Fruit fly (Drosophila melanogaster) whole organism, wandering third instar larva: Measurements from ENCODE around the gene CG11504.
A peak's percentile ranks its signal among the peaks of the same experiment; 100 is the strongest.

Experiments
- Abd-B ChIP-seq: fragments of >200 bp; optimal IDR thresholded peaks from 2 replicates; lab custom pipeline; 2017; ENCODE audit warnings: missing biosample characterization, missing genetic modification characterization
- CG32264 ChIP-seq: fragments of 200-800 bp; sonication (Bioruptor generic); optimal IDR thresholded peaks from 2 replicates; lab custom pipeline; 2016; ENCODE audit warnings: missing biosample characterization, missing genetic modification characterization
- CrebA ChIP-seq: fragments of 200-800 bp; sonication (Bioruptor generic); optimal IDR thresholded peaks from 2 replicates; lab custom pipeline; 2016; ENCODE audit warnings: missing biosample characterization, mild to moderate bottlenecking, missing genetic modification characterization, borderline replicate concordance
- Dfd ChIP-seq: fragments of >200 bp; optimal IDR thresholded peaks from 2 replicates; lab custom pipeline; 2017; ENCODE audit warnings: missing biosample characterization, missing genetic modification characterization
- Dif ChIP-seq: fragments of 200-275, 200-300 bp; sonication (Bioruptor generic); optimal IDR thresholded peaks from 2 replicates; lab custom pipeline; 2018; ENCODE audit warnings: missing biosample characterization, missing genetic modification characterization; ENCODE audit not compliant: partially characterized antibody
- GATAd ChIP-seq: sonication (Bioruptor generic); optimal IDR thresholded peaks from 2 replicates; lab custom pipeline; 2016; ENCODE audit warnings: missing biosample characterization, missing genetic modification characterization
- HLH106 ChIP-seq: fragments of 200-800 bp; optimal IDR thresholded peaks from 3 replicates; lab custom pipeline; 2019; ENCODE audit warnings: missing biosample characterization, mild to moderate bottlenecking, missing genetic modification characterization, moderate library complexity
- Hnf4 ChIP-seq: fragments of 200-800 bp; sonication (Bioruptor generic); optimal IDR thresholded peaks from 2 replicates; lab custom pipeline; 2016; ENCODE audit warnings: missing biosample characterization, mild to moderate bottlenecking, missing genetic modification characterization
- Hr78 ChIP-seq: fragments of >200 bp; optimal IDR thresholded peaks from 2 replicates; lab custom pipeline; 2017; ENCODE audit warnings: missing biosample characterization, missing genetic modification characterization
- Hr83 ChIP-seq: fragments of 200-300 bp; sonication (Bioruptor generic); optimal IDR thresholded peaks from 2 replicates; lab custom pipeline; 2016; ENCODE audit warnings: missing biosample characterization, mild to moderate bottlenecking, missing genetic modification characterization, moderate library complexity; ENCODE audit not compliant: poor library complexity, severe bottlenecking
- Jra ChIP-seq: sonication (Bioruptor generic); optimal IDR thresholded peaks from 2 replicates; lab custom pipeline; 2016; ENCODE audit warnings: missing biosample characterization, missing genetic modification characterization
- Mio ChIP-seq: sonication (Bioruptor generic); optimal IDR thresholded peaks from 2 replicates; lab custom pipeline; 2016; ENCODE audit warnings: missing biosample characterization, missing genetic modification characterization
- Myc ChIP-seq: fragments of >200 bp; optimal IDR thresholded peaks from 2 replicates; lab custom pipeline; 2017
- N ChIP-seq: fragments of >200 bp; optimal IDR thresholded peaks from 2 replicates; lab custom pipeline; 2018; ENCODE audit warnings: missing biosample characterization, missing external identifiers, missing genetic modification characterization
- OdsH ChIP-seq: fragments of 200-800 bp; sonication (Bioruptor generic); optimal IDR thresholded peaks from 2 replicates; lab custom pipeline; 2016; ENCODE audit warnings: missing biosample characterization, mild to moderate bottlenecking, missing genetic modification characterization
- Rel ChIP-seq, 2 experiments: fragments of 200-800 bp; sonication (Bioruptor generic) in 1 of 2; optimal IDR thresholded peaks; 2 replicates in 1 of 2; 3 replicates in 1 of 2; lab custom pipeline; 2016 to 2019; ENCODE audit warnings: mild to moderate bottlenecking in 2 of 2, missing biosample characterization in 2 of 2, missing genetic modification characterization in 2 of 2, moderate library complexity in 1 of 2
- Sp1 ChIP-seq: fragments of 200-800 bp; sonication (Bioruptor generic); optimal IDR thresholded peaks from 3 replicates; lab custom pipeline; 2019; ENCODE audit warnings: missing biosample characterization, mild to moderate bottlenecking, missing genetic modification characterization, moderate library complexity
- Vsx2 ChIP-seq: fragments of 200-300, 225-300 bp; sonication (Bioruptor generic); optimal IDR thresholded peaks from 2 replicates; lab custom pipeline; 2018; ENCODE audit warnings: missing biosample characterization, missing genetic modification characterization; ENCODE audit not compliant: partially characterized antibody
- br ChIP-seq: fragments of 200-800 bp; sonication (Bioruptor generic); optimal IDR thresholded peaks from 2 replicates; lab custom pipeline; 2016; ENCODE audit warnings: missing biosample characterization, missing genetic modification characterization
- brk ChIP-seq: fragments of 200-800 bp; sonication (Bioruptor generic); optimal IDR thresholded peaks from 2 replicates; lab custom pipeline; 2016; ENCODE audit warnings: missing biosample characterization, mild to moderate bottlenecking, missing genetic modification characterization
- dl ChIP-seq, 2 experiments: fragments of 175-275, 200-275 bp in 1 of 2; fragments of 200-275 bp in 1 of 2; sonication (Bioruptor generic); optimal IDR thresholded peaks; lab custom pipeline; 2018; ENCODE audit warnings: mild to moderate bottlenecking in 2 of 2, missing biosample characterization in 2 of 2, missing genetic modification characterization in 2 of 2, moderate library complexity in 2 of 2; ENCODE audit not compliant: partially characterized antibody in 2 of 2, insufficient read depth in 1 of 2
- dmrt93B ChIP-seq: fragments of 200-800 bp; sonication (Bioruptor generic); optimal IDR thresholded peaks from 2 replicates; lab custom pipeline; 2018; ENCODE audit warnings: missing biosample characterization, mild to moderate bottlenecking, missing genetic modification characterization
- dsf ChIP-seq: sonication (Bioruptor generic); optimal IDR thresholded peaks from 2 replicates; lab custom pipeline; 2016; ENCODE audit warnings: missing biosample characterization, missing genetic modification characterization, borderline replicate concordance
- ey ChIP-seq: fragments of 200-800 bp; sonication (Bioruptor generic); optimal IDR thresholded peaks from 2 replicates; lab custom pipeline; 2016; ENCODE audit warnings: missing biosample characterization, missing genetic modification characterization
- foxo ChIP-seq, 2 experiments: fragments of 200-800 bp; sonication (Bioruptor generic); optimal IDR thresholded peaks; 2 replicates in 1 of 2; 3 replicates in 1 of 2; lab custom pipeline; 2016 to 2017; ENCODE audit warnings: missing biosample characterization in 2 of 2, missing genetic modification characterization in 2 of 2
- fru ChIP-seq: fragments of 200-800 bp; sonication (Bioruptor generic); optimal IDR thresholded peaks from 3 replicates; lab custom pipeline; 2016; ENCODE audit warnings: missing biosample characterization, mild to moderate bottlenecking, missing genetic modification characterization
- h ChIP-seq: fragments of 200-800 bp; sonication (Bioruptor generic); optimal IDR thresholded peaks from 3 replicates; lab custom pipeline; 2016; ENCODE audit warnings: missing biosample characterization, mild to moderate bottlenecking, missing genetic modification characterization
- jim ChIP-seq: fragments of 175-275, 200-325 bp; sonication (Bioruptor generic); optimal IDR thresholded peaks from 2 replicates; lab custom pipeline; 2016; ENCODE audit warnings: missing biosample characterization, mild to moderate bottlenecking, missing genetic modification characterization
- lola ChIP-seq: fragments of >200 bp; optimal IDR thresholded peaks from 2 replicates; lab custom pipeline; 2017; ENCODE audit warnings: missing biosample characterization, missing genetic modification characterization
- pan ChIP-seq: fragments of >200 bp; optimal IDR thresholded peaks from 2 replicates; lab custom pipeline; 2017
- psq ChIP-seq: fragments of 200-800 bp; sonication (Bioruptor generic); optimal IDR thresholded peaks from 3 replicates; lab custom pipeline; 2017; ENCODE audit warnings: missing biosample characterization, mild to moderate bottlenecking, missing genetic modification characterization, moderate library complexity
- rgr ChIP-seq: fragments of 200-800 bp; sonication (Bioruptor generic); optimal IDR thresholded peaks from 3 replicates; lab custom pipeline; 2016; ENCODE audit warnings: missing biosample characterization, mild to moderate bottlenecking, missing genetic modification characterization
- sage ChIP-seq: fragments of 200-800 bp; sonication (Bioruptor generic); optimal IDR thresholded peaks from 2 replicates; lab custom pipeline; 2016; ENCODE audit warnings: missing biosample characterization, mild to moderate bottlenecking, missing genetic modification characterization
- sv ChIP-seq: fragments of 200-800 bp; sonication (Bioruptor generic); optimal IDR thresholded peaks from 3 replicates; lab custom pipeline; 2016; ENCODE audit warnings: missing biosample characterization, missing genetic modification characterization
- tai ChIP-seq: sonication (Bioruptor generic); optimal IDR thresholded peaks from 2 replicates; lab custom pipeline; 2016; ENCODE audit warnings: missing biosample characterization, missing genetic modification characterization
- usp ChIP-seq: fragments of >200 bp; optimal IDR thresholded peaks from 2 replicates; lab custom pipeline; 2017; ENCODE audit warnings: missing biosample characterization, missing genetic modification characterization
- woc ChIP-seq: sonication (Bioruptor generic); optimal IDR thresholded peaks from 2 replicates; lab custom pipeline; 2016; ENCODE audit warnings: missing biosample characterization, mild to moderate bottlenecking, missing genetic modification characterization

CG11504 gene

dm6 chr3R:29969347-29969746 lies 28.4 kb upstream of the CG11504 start, which contains the start of gene TkR99D:
TSS of gene TkR99D (minus strand) at chr3R:29969447.
- TF ChIP-seq CrebA (GFP tag; lab: Kevin White, UChicago) (no peak), Hnf4 (GFP tag; lab: Kevin White, UChicago) (no peak), brk (no peak), Hr78 (GFP tag; lab: Kevin White, UChicago) (no peak)
- TF ChIP-seq, all 38 proteins: peak for 0

dm6 chr3R:29978595-29978994 lies 19.1 kb upstream of the CG11504 start:
- peak; percentile 46 for TF ChIP-seq h (GFP tag; lab: Kevin White, UChicago)
- no peak for TF ChIP-seq lola (GFP tag; lab: Kevin White, UChicago)
- TF ChIP-seq Jra (GFP tag; lab: Kevin White, UChicago) = no peak
- TF ChIP-seq dsf (GFP tag; lab: Kevin White, UChicago) = no peak
- TF ChIP-seq foxo (GFP tag; optimal IDR thresholded peaks at IDR 0.05; lab: Kevin White, UChicago) = peak in 1 of 2 experiments; percentile 40
- peak; percentile 48 for TF ChIP-seq fru (GFP tag; lab: Kevin White, UChicago)
- no peak for TF ChIP-seq CG32264
- peak; percentile 49 for TF ChIP-seq HLH106 (tag; lab: Kevin White, UChicago)
- no peak for TF ChIP-seq N (GFP tag; lab: Kevin White, UChicago)
- peak; percentile 32 for TF ChIP-seq Sp1 (GFP tag; lab: Kevin White, UChicago)
- no peak for TF ChIP-seq sage
- TF ChIP-seq rgr = peak; percentile 32
- TF ChIP-seq OdsH (GFP tag; lab: Kevin White, UChicago) = peak; percentile 24
- TF ChIP-seq psq (GFP tag; lab: Kevin White, UChicago) = no peak
- TF ChIP-seq usp (GFP tag; lab: Kevin White, UChicago) = no peak
- peak; percentile 39 for TF ChIP-seq ey (GFP tag; lab: Kevin White, UChicago)
- TF ChIP-seq br (GFP tag; lab: Kevin White, UChicago) = peak; percentile 32
- TF ChIP-seq dmrt93B (GFP tag; lab: Kevin White, UChicago) = no peak
- TF ChIP-seq Vsx2 (GFP tag; lab: Kevin White, UChicago) = no peak
- no peak for TF ChIP-seq Myc
- TF ChIP-seq brk = no peak

- TF ChIP-seq tai (GFP tag; lab: Kevin White, UChicago) (no peak), sv (GFP tag; lab: Kevin White, UChicago) (no peak), h (GFP tag; lab: Kevin White, UChicago) (peak; percentile 9), N (GFP tag; lab: Kevin White, UChicago) (no peak)
Measured at dm6 chr3R:29981479-29981878, 16.2 kb upstream of the CG11504 start.

dm6 chr3R:29982027-29982426 lies 15.7 kb upstream of the CG11504 start:
- TF ChIP-seq rgr = peak; percentile 14
- TF ChIP-seq Hr83 (GFP tag; lab: Kevin White, UChicago) = no peak
- TF ChIP-seq sage = no peak
- TF ChIP-seq ey (GFP tag; lab: Kevin White, UChicago) = peak; percentile 19
- TF ChIP-seq Mio = no peak
- TF ChIP-seq Vsx2 (GFP tag; lab: Kevin White, UChicago) = no peak
- peak; percentile 18 for TF ChIP-seq h (GFP tag; lab: Kevin White, UChicago)
- TF ChIP-seq, all 38 proteins: peak for 3

- TF ChIP-seq Jra (GFP tag; lab: Kevin White, UChicago) (no peak), dmrt93B (GFP tag; lab: Kevin White, UChicago) (peak; percentile 70), CrebA (GFP tag; lab: Kevin White, UChicago) (no peak), Myc (no peak), Mio (no peak), Rel (GFP tag; optimal IDR thresholded peaks at IDR 0.05; lab: Kevin White, UChicago) (peak; percentile 83), Rel (tag; optimal IDR thresholded peaks at IDR 0.05; lab: Kevin White, UChicago) (peak; percentile 59), Hr78 (GFP tag; lab: Kevin White, UChicago) (no peak), OdsH (GFP tag; lab: Kevin White, UChicago) (peak; percentile 85), Hr83 (GFP tag; lab: Kevin White, UChicago) (peak; percentile 62), usp (GFP tag; lab: Kevin White, UChicago) (no peak), jim (GFP tag; lab: Kevin White, UChicago) (no peak), dl (GFP tag; optimal IDR thresholded peaks at IDR 0.05; lab: Kevin White, UChicago; ENCODE audit: insufficient read depth in 1 of 2, partially characterized antibody in 2 of 2) (no peak), psq (GFP tag; lab: Kevin White, UChicago) (peak; percentile 86), ey (GFP tag; lab: Kevin White, UChicago) (peak; percentile 76), h (GFP tag; lab: Kevin White, UChicago) (peak; percentile 94), rgr (peak; percentile 85), GATAd (no peak), sv (GFP tag; lab: Kevin White, UChicago) (no peak), CG32264 (peak; percentile 37), br (GFP tag; lab: Kevin White, UChicago) (peak; percentile 83), tai (GFP tag; lab: Kevin White, UChicago) (no peak), Hnf4 (GFP tag; lab: Kevin White, UChicago) (no peak), lola (GFP tag; lab: Kevin White, UChicago) (no peak), Dfd (GFP tag; lab: Kevin White, UChicago) (no peak), HLH106 (tag; lab: Kevin White, UChicago) (peak; percentile 93), foxo (GFP tag; optimal IDR thresholded peaks at IDR 0.05; lab: Kevin White, UChicago) (peak; percentile 54 to 91), Abd-B (GFP tag; lab: Kevin White, UChicago) (no peak), pan (lab: Kevin White, UChicago) (no peak), Dif (GFP tag; lab: Kevin White, UChicago) (peak; percentile 17), woc (GFP tag; lab: Kevin White, UChicago) (peak; percentile 95)
Measured at dm6 chr3R:29983073-29983544, 14.6 kb upstream of the CG11504 start, which contains the start of gene CG7896. TSS of gene CG7896 (plus strand) at chr3R:29983426.
